Fruit fly (Drosophila melanogaster) whole organism, embryonic: ENCODE data around the gene Cpr78Cb.

Experiments
- Antp ChIP-seq: fragments of 200-800 bp; sonication (Bioruptor generic); optimal IDR thresholded peaks from 3 replicates; lab custom pipeline; 2016; ENCODE audit warnings: missing biosample characterization, missing genetic modification characterization
- B-H2 ChIP-seq: fragments of 200-800 bp; sonication (Bioruptor generic); optimal IDR thresholded peaks from 2 replicates; lab custom pipeline; 2018; ENCODE audit warnings: missing biosample characterization, mild to moderate bottlenecking, missing genetic modification characterization
- CG10147 ChIP-seq: fragments of 200-800 bp; sonication (Bioruptor generic); optimal IDR thresholded peaks from 2 replicates; lab custom pipeline; 2019; ENCODE audit warnings: missing biosample characterization, mild to moderate bottlenecking, missing genetic modification characterization, moderate library complexity
- CG1024 ChIP-seq: fragments of 200-800 bp; sonication (Bioruptor generic); IDR thresholded peaks from 2 replicates; pipeline ENCODE4 v1.3.6; 2022; ENCODE audit warnings: missing biosample characterization, missing genetic modification characterization
- CG10366 ChIP-seq: fragments of 200-800 bp; sonication (Bioruptor generic); IDR thresholded peaks from 2 replicates; pipeline ENCODE4 v1.3.6; 2022; ENCODE audit warnings: missing biosample characterization, missing genetic modification characterization
- CG11504 ChIP-seq: fragments of 200-800 bp; sonication (Bioruptor generic); optimal IDR thresholded peaks from 3 replicates; lab custom pipeline; 2019; ENCODE audit warnings: missing biosample characterization, mild to moderate bottlenecking, missing genetic modification characterization, moderate library complexity
- CG12769 ChIP-seq: fragments of 200-800 bp; sonication (Bioruptor generic); optimal IDR thresholded peaks from 2 replicates; lab custom pipeline; 2019; ENCODE audit warnings: missing biosample characterization, mild to moderate bottlenecking, missing genetic modification characterization, moderate library complexity
- CG16779 ChIP-seq: fragments of 200-800 bp; sonication (Bioruptor generic); IDR thresholded peaks from 2 replicates; pipeline ENCODE4 v1.3.6; 2022; ENCODE audit warnings: missing biosample characterization, missing genetic modification characterization
- CG17186 ChIP-seq: fragments of 200-800 bp; sonication (Bioruptor generic); optimal IDR thresholded peaks from 3 replicates; lab custom pipeline; 2017; ENCODE audit warnings: missing biosample characterization, missing genetic modification reagents, missing genetic modification characterization
- CG2129 ChIP-seq: fragments of 200-800 bp; sonication (Bioruptor generic); IDR thresholded peaks from 2 replicates; pipeline ENCODE4 v1.3.6; 2022; ENCODE audit warnings: missing biosample characterization, missing genetic modification characterization; ENCODE audit not compliant: partially characterized antibody
- CG34376 ChIP-seq: fragments of 200-800 bp; sonication (Bioruptor generic); optimal IDR thresholded peaks from 2 replicates; lab custom pipeline; 2018; ENCODE audit warnings: missing biosample characterization, mild to moderate bottlenecking, missing genetic modification characterization
- CG42726 ChIP-seq: fragments of 200-800 bp; sonication (Bioruptor generic); IDR thresholded peaks from 2 replicates; pipeline ENCODE4 v1.3.6; 2022; ENCODE audit warnings: missing biosample characterization, missing genetic modification characterization; ENCODE audit not compliant: partially characterized antibody
- CG4328 ChIP-seq: fragments of 200-800 bp; sonication (Bioruptor generic); optimal IDR thresholded peaks from 3 replicates; lab custom pipeline; 2017; ENCODE audit warnings: missing biosample characterization, missing genetic modification reagents, missing genetic modification characterization
- CG4730 ChIP-seq: fragments of 200-800 bp; sonication (Bioruptor generic); IDR thresholded peaks from 2 replicates; pipeline ENCODE4 v1.3.6; 2022; ENCODE audit warnings: missing biosample characterization, missing genetic modification characterization
- CG5953 ChIP-seq: fragments of 200-800 bp; sonication (Bioruptor generic); IDR thresholded peaks from 2 replicates; pipeline ENCODE4 v1.3.6; 2022; ENCODE audit warnings: missing biosample characterization, missing genetic modification characterization
- CG6175 ChIP-seq: fragments of 200-800 bp; sonication (Bioruptor generic); IDR thresholded peaks from 3 replicates; pipeline ENCODE4 v1.3.6; 2022; ENCODE audit warnings: missing biosample characterization, missing genetic modification characterization
- CG6683 ChIP-seq: fragments of 200-800 bp; sonication (Bioruptor generic); optimal IDR thresholded peaks from 2 replicates; lab custom pipeline; 2017; ENCODE audit warnings: missing biosample characterization, mild to moderate bottlenecking, missing genetic modification characterization, missing genetic modification reagents
- CG8089 ChIP-seq: fragments of 200-800 bp; sonication (Bioruptor generic); optimal IDR thresholded peaks from 3 replicates; lab custom pipeline; 2016; ENCODE audit warnings: missing biosample characterization, missing genetic modification characterization
- CTCF ChIP-seq: fragments of 200-800 bp; sonication (Bioruptor generic); optimal IDR thresholded peaks from 2 replicates; lab custom pipeline; 2017; ENCODE audit warnings: missing biosample characterization, mild to moderate bottlenecking, missing genetic modification characterization, moderate library complexity
- Chrac-16 ChIP-seq: fragments of 200-800 bp; sonication (Bioruptor generic); optimal IDR thresholded peaks from 3 replicates; lab custom pipeline; 2016; ENCODE audit warnings: missing biosample characterization, missing genetic modification characterization
- CoRest ChIP-seq: fragments of 200-800 bp; sonication (Bioruptor generic); optimal IDR thresholded peaks from 3 replicates; lab custom pipeline; 2018; ENCODE audit warnings: missing biosample characterization, mild to moderate bottlenecking, missing genetic modification characterization, moderate library complexity
- Dp ChIP-seq: fragments of 200-800 bp; sonication (Bioruptor generic); optimal IDR thresholded peaks from 2 replicates; lab custom pipeline; 2018; ENCODE audit warnings: missing biosample characterization, mild to moderate bottlenecking, missing genetic modification characterization, moderate library complexity
- Drgx ChIP-seq: fragments of 200-800 bp; sonication (Bioruptor generic); IDR thresholded peaks from 2 replicates; pipeline ENCODE4 v1.3.6; 2022; ENCODE audit warnings: missing biosample characterization, missing genetic modification characterization
- E2f2 ChIP-seq: fragments of 200-800 bp; sonication (Bioruptor generic); IDR thresholded peaks from 2 replicates; pipeline ENCODE4 v1.3.6; 2022; ENCODE audit warnings: missing biosample characterization, missing genetic modification characterization
- ERR ChIP-seq: fragments of 200-800 bp; sonication (Bioruptor generic); optimal IDR thresholded peaks from 2 replicates; lab custom pipeline; 2016; ENCODE audit warnings: missing biosample characterization, missing genetic modification characterization
- H15 ChIP-seq: fragments of 200-800 bp; sonication (Bioruptor generic); IDR thresholded peaks from 3 replicates; pipeline ENCODE4 v1.3.6; 2022; ENCODE audit warnings: missing biosample characterization, missing genetic modification characterization
- Hey ChIP-seq: fragments of 200-800 bp; sonication (Bioruptor generic); optimal IDR thresholded peaks from 3 replicates; lab custom pipeline; 2018; ENCODE audit warnings: missing biosample characterization, mild to moderate bottlenecking, missing genetic modification characterization
- Med ChIP-seq: fragments of 200-800 bp; sonication (Bioruptor generic); peaks from one replicate; lab custom pipeline; 2016; ENCODE audit warnings: missing biosample characterization, missing genetic modification characterization, mild to moderate bottlenecking, inconsistent platforms, moderate library complexity
- NC2β ChIP-seq: fragments of 200-800 bp; sonication (Bioruptor generic); optimal IDR thresholded peaks from 2 replicates; lab custom pipeline; 2016; ENCODE audit warnings: missing biosample characterization, missing genetic modification characterization
- Nf-YB ChIP-seq: fragments of 200-800 bp; sonication (Bioruptor generic); optimal IDR thresholded peaks from 3 replicates; lab custom pipeline; 2019; ENCODE audit warnings: missing biosample characterization, mild to moderate bottlenecking, missing genetic modification characterization, moderate library complexity
- Poxn ChIP-seq: fragments of 200-800 bp; sonication (Bioruptor generic); IDR thresholded peaks from 2 replicates; pipeline ENCODE4 v1.3.6; 2022; ENCODE audit warnings: missing biosample characterization, missing genetic modification characterization
- Sin3A ChIP-seq: fragments of >200 bp; optimal IDR thresholded peaks from 2 replicates; lab custom pipeline; 2018
- abd-A ChIP-seq: fragments of 200-800 bp; sonication (Bioruptor generic); optimal IDR thresholded peaks from 3 replicates; lab custom pipeline; 2019; ENCODE audit warnings: missing biosample characterization, mild to moderate bottlenecking, missing genetic modification characterization, moderate library complexity
- ac ChIP-seq: fragments of 200-800 bp; sonication (Bioruptor generic); optimal IDR thresholded peaks from 3 replicates; lab custom pipeline; 2017; ENCODE audit warnings: missing biosample characterization, mild to moderate bottlenecking, missing genetic modification characterization
- ap ChIP-seq: fragments of 200-800 bp; sonication (Bioruptor generic); IDR thresholded peaks from 2 replicates; pipeline ENCODE4 v1.3.6; 2022; ENCODE audit warnings: missing biosample characterization, missing genetic modification characterization
- bsh ChIP-seq, 2 experiments: fragments of 200-800 bp; sonication (Bioruptor generic); optimal IDR thresholded peaks; 2 replicates each; lab custom pipeline; 2017 to 2018; ENCODE audit warnings: mild to moderate bottlenecking in 2 of 2, missing biosample characterization in 2 of 2, missing genetic modification characterization in 2 of 2, moderate library complexity in 1 of 2
- cato ChIP-seq: fragments of 200-800 bp; sonication (Bioruptor generic); optimal IDR thresholded peaks from 2 replicates; lab custom pipeline; 2016; ENCODE audit warnings: missing biosample characterization, missing genetic modification characterization, borderline replicate concordance
- cwo ChIP-seq: fragments of 200-800 bp; sonication (Bioruptor generic); optimal IDR thresholded peaks from 3 replicates; lab custom pipeline; 2017; ENCODE audit warnings: missing biosample characterization, missing genetic modification characterization, mild to moderate bottlenecking, moderate library complexity, missing genetic modification reagents
- dm ChIP-seq: fragments of 200-800 bp; sonication (Bioruptor generic); optimal IDR thresholded peaks from 3 replicates; lab custom pipeline; 2016; ENCODE audit warnings: missing biosample characterization, missing genetic modification characterization
- ems ChIP-seq: fragments of 200-800 bp; sonication (Bioruptor generic); optimal IDR thresholded peaks from 3 replicates; lab custom pipeline; 2016; ENCODE audit warnings: missing biosample characterization, missing genetic modification characterization
- exex ChIP-seq: fragments of 200-800 bp; sonication (Bioruptor generic); optimal IDR thresholded peaks from 4 replicates; lab custom pipeline; 2018; ENCODE audit warnings: missing biosample characterization, mild to moderate bottlenecking, missing genetic modification characterization, moderate library complexity
- grn ChIP-seq: fragments of 200-800 bp; sonication (Bioruptor generic); optimal IDR thresholded peaks from 3 replicates; lab custom pipeline; 2017; ENCODE audit warnings: missing biosample characterization, missing genetic modification characterization
- insv ChIP-seq, 2 experiments: fragments of 200-800 bp; sonication (Bioruptor generic); optimal IDR thresholded peaks; 3 replicates each; lab custom pipeline; 2016 to 2018; ENCODE audit warnings: missing biosample characterization in 2 of 2, missing genetic modification characterization in 2 of 2
- jumu ChIP-seq: fragments of 200-800 bp; sonication (Bioruptor generic); optimal IDR thresholded peaks from 3 replicates; lab custom pipeline; 2016; ENCODE audit warnings: missing biosample characterization, missing genetic modification characterization
- knrl ChIP-seq: fragments of 200-800 bp; sonication (Bioruptor generic); IDR thresholded peaks from 3 replicates; pipeline ENCODE4 v1.3.6; 2022; ENCODE audit warnings: missing biosample characterization, missing genetic modification characterization; ENCODE audit not compliant: partially characterized antibody
- mld ChIP-seq: fragments of 200-800 bp; sonication (Bioruptor generic); IDR thresholded peaks from 3 replicates; pipeline ENCODE4 v1.3.6; 2022; ENCODE audit warnings: missing biosample characterization, missing genetic modification characterization; ENCODE audit not compliant: partially characterized antibody
- phol ChIP-seq: fragments of 200-800 bp; sonication (Bioruptor generic); optimal IDR thresholded peaks from 3 replicates; lab custom pipeline; 2018; ENCODE audit warnings: missing biosample characterization, mild to moderate bottlenecking, missing genetic modification characterization, moderate library complexity
- ttk ChIP-seq: fragments of 200-800 bp; sonication (Bioruptor generic); IDR thresholded peaks from 2 replicates; pipeline ENCODE4 v2.1.2; 2022; ENCODE audit warnings: missing biosample characterization, missing genetic modification characterization
- twi ChIP-seq: fragments of 200-800 bp; optimal IDR thresholded peaks from 2 replicates; lab custom pipeline; 2019; ENCODE audit warnings: missing biosample characterization, mild to moderate bottlenecking, missing genetic modification characterization, moderate library complexity
- vnd ChIP-seq: fragments of 200-800 bp; sonication (Bioruptor generic); IDR thresholded peaks from 3 replicates; pipeline ENCODE4 v1.3.6; 2022; ENCODE audit warnings: missing biosample characterization, missing genetic modification characterization; ENCODE audit not compliant: partially characterized antibody
- yki ChIP-seq: fragments of >200 bp; optimal IDR thresholded peaks from 3 replicates; lab custom pipeline; 2018
- zfh1 ChIP-seq: fragments of 200-800 bp; sonication (Bioruptor generic); IDR thresholded peaks from 3 replicates; pipeline ENCODE4 v1.3.6; 2022; ENCODE audit warnings: missing biosample characterization, missing genetic modification characterization

Gene Cpr78Cb

DNA sequence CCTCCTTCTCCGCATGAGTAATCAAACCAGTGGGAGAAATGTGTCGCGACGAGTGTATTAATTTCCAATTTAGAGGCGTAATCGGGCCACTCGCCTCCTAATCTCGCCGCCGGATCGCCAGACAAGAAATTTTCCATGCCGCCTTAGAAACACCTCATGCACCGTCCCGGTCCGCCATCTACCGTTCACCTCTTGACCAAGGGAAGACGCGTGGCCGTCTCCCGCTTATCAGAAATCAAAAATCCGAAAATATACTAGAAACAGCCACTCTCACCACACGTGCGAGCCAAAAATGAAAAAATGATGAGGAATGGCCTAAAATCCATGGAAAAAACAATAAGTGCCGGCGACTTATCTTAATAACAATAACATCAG lies 18.4 kb upstream of the Cpr78Cb start (continued):
- TF ChIP-seq CG6683 (GFP tag; lab: Kevin White, UChicago) (no peak), Dp (GFP tag; lab: Kevin White, UChicago) (no peak), NC2β (no peak), B-H2 (GFP tag; lab: Kevin White, UChicago) (no peak), CG4328 (GFP tag; lab: Kevin White, UChicago) (no peak), Chrac-16 (GFP tag; lab: Kevin White, UChicago) (no peak), CG34376 (GFP tag; lab: Kevin White, UChicago) (peak; percentile 61), cato (no peak), knrl (no peak), CG5953 (GFP tag; lab: Robert Waterston, UW) (no peak), CG4730 (GFP tag; lab: Robert Waterston, UW) (no peak), CG2129 (GFP tag; lab: Robert Waterston, UW) (no peak), Antp (GFP tag; lab: Kevin White, UChicago) (no peak), H15 (GFP tag; lab: Robert Waterston, UW) (no peak), CG10147 (GFP tag; lab: Kevin White, UChicago) (no peak), CG1024 (GFP tag; lab: Robert Waterston, UW) (no peak), ap (GFP tag; lab: Robert Waterston, UW) (no peak), CoRest (tag; lab: Kevin White, UChicago) (no peak), Poxn (GFP tag; lab: Robert Waterston, UW) (no peak), CG17186 (no peak), Med (GFP tag; lab: Kevin White, UChicago) (peak; percentile 65), phol (no peak), insv (GFP tag; optimal IDR thresholded peaks at IDR 0.05; lab: Kevin White, UChicago) (no peak), CG11504 (tag; lab: Kevin White, UChicago) (no peak), Hey (tag; lab: Kevin White, UChicago) (peak; percentile 59), Sin3A (no peak), CG8089 (no peak), CG42726 (0 out of 2 replicates have a peak, but pooled peaks have one; percentile 14), yki (lab: Kevin White, UChicago) (no peak), mld (GFP tag; lab: Robert Waterston, UW) (no peak), CG12769 (tag; lab: Kevin White, UChicago) (peak; percentile 45), vnd (GFP tag; lab: Robert Waterston, UW) (0 out of 3 replicates have a peak, but pooled peaks have one; percentile 38), E2f2 (GFP tag; lab: Robert Waterston, UW) (no peak), zfh1 (GFP tag; lab: Robert Waterston, UW) (no peak), abd-A (peak; percentile 4), CTCF (GFP tag; lab: Kevin White, UChicago) (peak; percentile 80), CG16779 (no peak), bsh (GFP tag; optimal IDR thresholded peaks at IDR 0.05; lab: Kevin White, UChicago) (no peak), exex (tag; lab: Kevin White, UChicago) (peak; percentile 98), twi (tag; lab: Kevin White, UChicago) (no peak), grn (GFP tag; lab: Kevin White, UChicago) (peak; percentile 92), jumu (no peak), Drgx (no peak), ttk (GFP tag; lab: Robert Waterston, UW) (no peak), cwo (GFP tag; lab: Kevin White, UChicago) (peak; percentile 96), ERR (GFP tag; lab: Kevin White, UChicago) (no peak), ac (GFP tag; lab: Kevin White, UChicago) (no peak), CG6175 (0 out of 3 replicates have a peak, but pooled peaks have one; percentile 37), dm (GFP tag; lab: Kevin White, UChicago) (no peak), CG10366 (GFP tag; lab: Robert Waterston, UW) (no peak), Nf-YB (GFP tag; lab: Kevin White, UChicago) (no peak), ems (no peak)
